Fruit fly (Drosophila melanogaster): ENCODE measurements around the gene inaF-D.

The inaF-D gene

dm6 chrX:11716731-11717326 is 12.1 kb downstream of the inaF-D start, which contains the start of gene prtp (continued):
- TF ChIP-seq CG31224 (GFP tag; IDR thresholded peaks at IDR 0.05) (no peak), nau (GFP tag; optimal IDR thresholded peaks at IDR 0.05) (no peak), CG6272 (GFP tag; IDR thresholded peaks at IDR 0.05) (no peak), kni (GFP tag; optimal IDR thresholded peaks at IDR 0.05) (peak; percentile 34), Ssrp (tag; optimal IDR thresholded peaks at IDR 0.05) (peak; percentile 5), prd (optimal IDR thresholded peaks at IDR 0.05) (no peak), prd (GFP tag; IDR thresholded peaks at IDR 0.05) (no peak), Chrac-16 (GFP tag; optimal IDR thresholded peaks at IDR 0.05) (peak; percentile 34), sens-2 (GFP tag; IDR thresholded peaks at IDR 0.05) (no peak), cas (GFP tag; IDR thresholded peaks at IDR 0.05) (no peak), cwo (GFP tag; optimal IDR thresholded peaks at IDR 0.05) (no peak), Ravus (GFP tag; IDR thresholded peaks at IDR 0.05) (no peak), CG4328 (GFP tag; optimal IDR thresholded peaks at IDR 0.05) (no peak), Hmr (GFP tag; optimal IDR thresholded peaks at IDR 0.05) (peak; percentile 14), CG12236 (GFP tag; optimal IDR thresholded peaks at IDR 0.05) (no peak), CG14050 (GFP tag; IDR thresholded peaks at IDR 0.05) (no peak), ase (GFP tag; IDR thresholded peaks at IDR 0.05) (no peak), CG14710 (tag; optimal IDR thresholded peaks at IDR 0.05) (peak; percentile 71), zfh2 (GFP tag; optimal IDR thresholded peaks at IDR 0.05) (no peak), pros (GFP tag; optimal IDR thresholded peaks at IDR 0.05) (no peak), Sry-δ (GFP tag; optimal IDR thresholded peaks at IDR 0.05) (peak; percentile 57), CG6654 (GFP tag; optimal IDR thresholded peaks at IDR 0.05) (no peak), esg (GFP tag; conservative IDR thresholded peaks at IDR 0.05) (no peak), Hr51 (GFP tag; optimal IDR thresholded peaks at IDR 0.05) (no peak), cad (GFP tag; optimal IDR thresholded peaks at IDR 0.05) (no peak), ro (GFP tag; IDR thresholded peaks at IDR 0.05) (no peak), CG2120 (GFP tag; optimal IDR thresholded peaks at IDR 0.05) (no peak), Sox102F (GFP tag; optimal IDR thresholded peaks at IDR 0.05) (peak; percentile 18), MESR4 (GFP tag; optimal IDR thresholded peaks at IDR 0.05) (peak; percentile 58), CG3726 (GFP tag; IDR thresholded peaks at IDR 0.05) (no peak), CG9215 (GFP tag; IDR thresholded peaks at IDR 0.05) (no peak), kah (GFP tag; optimal IDR thresholded peaks at IDR 0.05) (peak; percentile 83), HLH4C (GFP tag; IDR thresholded peaks at IDR 0.05; ENCODE audit: partially characterized antibody) (peak; percentile 56; the same call in 2 of the 3 replicates), row (GFP tag; IDR thresholded peaks at IDR 0.05) (peak; percentile 54; the same call in 2 of the 3 replicates), Xbp1 (GFP tag; optimal IDR thresholded peaks at IDR 0.05) (peak; percentile 11), br (optimal IDR thresholded peaks at IDR 0.05) (no peak), trem (tag; optimal IDR thresholded peaks at IDR 0.05) (peak; percentile 53), CG43689 (GFP tag; IDR thresholded peaks at IDR 0.05) (no peak), CG8944 (GFP tag; optimal IDR thresholded peaks at IDR 0.05) (no peak), CG10209 (GFP tag; optimal IDR thresholded peaks at IDR 0.05) (no peak), ac (GFP tag; optimal IDR thresholded peaks at IDR 0.05) (no peak), Pdp1 (GFP tag; optimal IDR thresholded peaks at IDR 0.05) (no peak), Max (GFP tag; optimal IDR thresholded peaks at IDR 0.05) (peak; percentile 20), inv (GFP tag; IDR thresholded peaks at IDR 0.05; ENCODE audit: partially characterized antibody) (peak; percentile 8; the same call in 1 of the 2 replicates), Aef1 (GFP tag; IDR thresholded peaks at IDR 0.05) (no peak; the same call in 2 of the 3 replicates), CG30431 (GFP tag; optimal IDR thresholded peaks at IDR 0.05) (no peak), chm (GFP tag; IDR thresholded peaks at IDR 0.05) (0 out of 2 replicates have a peak, but pooled peaks have one; percentile 13), Atf3 (GFP tag; optimal IDR thresholded peaks at IDR 0.05) (no peak), CG15601 (tag; optimal IDR thresholded peaks at IDR 0.05) (peak; percentile 25), Mad (GFP tag; optimal IDR thresholded peaks at IDR 0.05) (no peak), CG4854 (GFP tag; optimal IDR thresholded peaks at IDR 0.05) (no peak), CTCF (GFP tag; optimal IDR thresholded peaks at IDR 0.05) (peak; percentile 4)

Measured in whole organism, embryonic.